Fruit fly (Drosophila melanogaster): ENCODE data around the gene Kcmf1.
A peak's percentile ranks its signal among the peaks of the same experiment; 100 is the strongest.

DNA sequence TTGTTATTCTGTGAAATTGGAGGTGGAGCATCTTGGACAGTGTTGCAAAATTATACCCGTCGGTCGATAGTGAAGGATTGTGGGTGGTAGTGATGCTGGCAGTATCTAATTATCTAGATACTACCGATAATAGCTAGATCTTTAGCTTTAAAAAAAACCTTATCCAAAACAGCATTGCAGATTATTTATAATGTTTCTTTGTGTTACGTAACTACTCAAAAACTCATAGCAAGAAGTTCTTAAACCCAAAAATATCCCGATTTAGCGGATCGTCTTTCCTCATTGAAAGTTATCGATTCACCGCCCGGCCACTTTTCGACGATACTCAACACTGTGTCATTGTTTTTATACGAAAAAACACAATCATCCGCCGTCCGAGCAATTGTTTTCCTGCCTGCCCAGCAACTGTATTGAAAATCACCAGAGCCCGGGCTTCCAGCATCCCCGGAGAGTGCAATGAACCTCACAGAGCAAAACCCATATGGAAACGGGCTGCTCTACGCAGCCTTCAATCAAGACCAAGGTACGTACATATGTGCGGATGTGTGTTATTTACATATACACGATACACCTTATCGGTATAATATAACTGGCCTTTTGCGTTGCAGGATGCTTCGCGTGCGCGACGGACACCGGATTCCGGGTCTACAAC, 21.7 kb downstream of the Kcmf1 start, which contains the start of gene CG11975:
- TF ChIP-seq kay (GFP tag; ENCODE audit: borderline replicate concordance) (no peak), CG33017 (tag; optimal IDR thresholded peaks at IDR 0.05) (peak; percentile 56), Mnt (GFP tag; optimal IDR thresholded peaks at IDR 0.05) (peak; percentile 79), CG12768 (GFP tag; optimal IDR thresholded peaks at IDR 0.05) (peak; percentile 87), pad (GFP tag; optimal IDR thresholded peaks at IDR 0.05) (peak; percentile 76), CG5204 (GFP tag; optimal IDR thresholded peaks at IDR 0.05) (peak; percentile 90)
